Worm (Caenorhabditis elegans): ENCODE results near the gene idpp-6.

Gene idpp-6

ce11 chrX:6745515-6745914 is 37.4 kb upstream of the idpp-6 start:
- TF ChIP-seq alr-1 (tag; optimal IDR thresholded peaks at IDR 0.05; ENCODE audit: borderline replicate concordance) (no peak), C34B4.2 (tag; optimal IDR thresholded peaks at IDR 0.05) (no peak), blmp-1 (tag; optimal IDR thresholded peaks at IDR 0.05) (peak; percentile 32), sptf-1 (tag; optimal IDR thresholded peaks at IDR 0.05) (no peak), fos-1 (tag; optimal IDR thresholded peaks at IDR 0.05) (no peak), unc-98 (GFP tag; IDR thresholded peaks at IDR 0.05) (no peak), nhr-28 (tag; optimal IDR thresholded peaks at IDR 0.05) (no peak), sox-4 (tag; optimal IDR thresholded peaks at IDR 0.05) (no peak), Y116A8C.19 (tag; optimal IDR thresholded peaks at IDR 0.05; ENCODE audit: borderline replicate concordance) (no peak), isw-1 (GFP tag; IDR thresholded peaks at IDR 0.05) (no peak), ceh-82 (tag; optimal IDR thresholded peaks at IDR 0.05) (peak in 1 of 3 experiments; percentile 3), ztf-4 (tag; optimal IDR thresholded peaks at IDR 0.05) (no peak), rnt-1 (tag; optimal IDR thresholded peaks at IDR 0.05) (peak; percentile 69), nhr-77 (tag; optimal IDR thresholded peaks at IDR 0.05) (no peak), ama-1 (optimal IDR thresholded peaks at IDR 0.05) (no peak), elt-3 (tag; optimal IDR thresholded peaks at IDR 0.05) (peak in 1 of 6 experiments; percentile 7), jun-1 (tag; optimal IDR thresholded peaks at IDR 0.05) (no peak), nhr-71 (tag; optimal IDR thresholded peaks at IDR 0.05) (peak; percentile 69), C04F5.9 (tag; optimal IDR thresholded peaks at IDR 0.05) (no peak), unc-62 (GFP tag; optimal IDR thresholded peaks at IDR 0.05) (no peak), fkh-8 (tag; optimal IDR thresholded peaks at IDR 0.05) (no peak), skn-1 (tag; optimal IDR thresholded peaks at IDR 0.05) (no peak), lin-14 (GFP tag; optimal IDR thresholded peaks at IDR 0.05) (peak; percentile 68), unc-86 (tag; optimal IDR thresholded peaks at IDR 0.05) (no peak), snu-23 (GFP tag; optimal IDR thresholded peaks at IDR 0.05) (peak; percentile 38), unc-130 (tag; optimal IDR thresholded peaks at IDR 0.05) (peak; percentile 36), ceh-88 (GFP tag; IDR thresholded peaks at IDR 0.05) (no peak), efl-1 (optimal IDR thresholded peaks at IDR 0.05) (no peak), efl-1 (GFP tag; optimal IDR thresholded peaks at IDR 0.05 in 1 of 2) (no peak), egl-13 (tag; optimal IDR thresholded peaks at IDR 0.05) (no peak), hpl-2 (GFP tag; optimal IDR thresholded peaks at IDR 0.05) (no peak), lsy-2 (tag; optimal IDR thresholded peaks at IDR 0.05) (no peak), zip-4 (GFP tag; optimal IDR thresholded peaks at IDR 0.05) (no peak), mef-2 (tag; optimal IDR thresholded peaks at IDR 0.05) (no peak), irx-1 (tag; optimal IDR thresholded peaks at IDR 0.05) (no peak), nhr-19 (GFP tag; conservative IDR thresholded peaks at IDR 0.05) (peak; percentile 60), vab-15 (tag; optimal IDR thresholded peaks at IDR 0.05) (no peak), ceh-63 (GFP tag; optimal IDR thresholded peaks at IDR 0.05) (peak; percentile 15), nhr-90 (tag; optimal IDR thresholded peaks at IDR 0.05; ENCODE audit: poor library complexity) (no peak), ztf-11 (tag; optimal IDR thresholded peaks at IDR 0.05) (no peak), tbx-2 (tag; optimal IDR thresholded peaks at IDR 0.05) (no peak), nhr-85 (tag) (no peak), egl-27 (tag; optimal IDR thresholded peaks at IDR 0.05) (peak in 1 of 2 experiments; percentile 33), ceh-90 (tag; optimal IDR thresholded peaks at IDR 0.05) (no peak), aha-1 (tag; optimal IDR thresholded peaks at IDR 0.05) (no peak), nhr-47 (tag; optimal IDR thresholded peaks at IDR 0.05) (no peak), mep-1 (tag; optimal IDR thresholded peaks at IDR 0.05) (peak; percentile 21), F16B12.6 (tag; optimal IDR thresholded peaks at IDR 0.05) (no peak), ets-5 (GFP tag; IDR thresholded peaks at IDR 0.05) (no peak), fkh-10 (GFP tag; optimal IDR thresholded peaks at IDR 0.05) (no peak), pax-3 (tag; optimal IDR thresholded peaks at IDR 0.05) (no peak), dsc-1 (tag; optimal IDR thresholded peaks at IDR 0.05) (peak; percentile 75), swsn-7 (tag; optimal IDR thresholded peaks at IDR 0.05) (no peak), mdl-1 (tag; optimal IDR thresholded peaks at IDR 0.05) (no peak), unc-30 (tag; optimal IDR thresholded peaks at IDR 0.05) (no peak)
